Worm (Caenorhabditis elegans) whole organism, L1 larva: Measurements from ENCODE around the gene asp-4.
A peak's percentile ranks its signal among the peaks of the same experiment; 100 is the strongest.

ENCODE experiments used
- aly-2 ChIP-seq: fragments of 150-350 bp; optimal IDR thresholded peaks from 2 replicates; lab custom pipeline; 2014; ENCODE audit warnings: missing biosample characterization, missing genetic modification characterization
- blmp-1 ChIP-seq: fragments of 150-350 bp; optimal IDR thresholded peaks from 2 replicates; lab custom pipeline; 2014; ENCODE audit warnings: missing biosample characterization, missing genetic modification characterization
- ceh-63 ChIP-seq: fragments of 200-800 bp; sonication (Bioruptor generic); optimal IDR thresholded peaks from 2 replicates; lab custom pipeline; 2018; ENCODE audit warnings: mild to moderate bottlenecking, missing genetic modification characterization, missing compliant biosample characterization
- ceh-8 ChIP-seq: fragments of 200-800 bp; sonication (Bioruptor generic); optimal IDR thresholded peaks from 2 replicates; lab custom pipeline; 2018; ENCODE audit warnings: mild to moderate bottlenecking, missing genetic modification characterization, moderate library complexity, missing compliant biosample characterization
- dsc-1 ChIP-seq: sonication (generic microtip); optimal IDR thresholded peaks from 2 replicates; lab custom pipeline; 2016; ENCODE audit warnings: mild to moderate bottlenecking, missing genetic modification characterization, missing compliant biosample characterization
- efl-1 ChIP-seq, 4 experiments: fragments of 150-350 bp; optimal IDR thresholded peaks in 3 of 4; peaks in 1 of 4; 1 replicate in 1 of 4; 2 replicates in 3 of 4; lab custom pipeline; 2014; ENCODE audit warnings: missing biosample characterization in 2 of 4, missing genetic modification characterization in 2 of 4, missing genetic modification reagents in 2 of 4
- ets-5 ChIP-seq: fragments of 200-800 bp; sonication (Bioruptor generic); IDR thresholded peaks from 2 replicates; pipeline ENCODE4 v1.3.6; 2022; ENCODE audit warnings: missing genetic modification characterization, missing compliant biosample characterization
- fkh-10 ChIP-seq: sonication (generic microtip); optimal IDR thresholded peaks from 2 replicates; lab custom pipeline; 2017; ENCODE audit warnings: missing biosample characterization, missing genetic modification reagents, missing genetic modification characterization
- fkh-4 ChIP-seq: sonication (generic microtip); optimal IDR thresholded peaks from 2 replicates; lab custom pipeline; 2016; ENCODE audit warnings: missing compliant biosample characterization, missing genetic modification characterization, borderline replicate concordance
- fkh-8 ChIP-seq: sonication (generic microtip); optimal IDR thresholded peaks from 2 replicates; lab custom pipeline; 2016; ENCODE audit warnings: mild to moderate bottlenecking, missing genetic modification characterization, missing compliant biosample characterization
- jun-1 ChIP-seq: fragments of 150-350 bp; optimal IDR thresholded peaks from 2 replicates; lab custom pipeline; 2014; ENCODE audit warnings: missing biosample characterization, missing genetic modification reagents, missing genetic modification characterization
- lin-14 ChIP-seq: fragments of 200-800 bp; sonication (Bioruptor generic); optimal IDR thresholded peaks from 2 replicates; lab custom pipeline; 2018; ENCODE audit warnings: mild to moderate bottlenecking, missing genetic modification characterization, moderate library complexity, missing compliant biosample characterization
- lin-15B ChIP-seq: fragments of 150-350 bp; sonication (generic microtip); optimal IDR thresholded peaks from 3 replicates; lab custom pipeline; 2014; ENCODE audit warnings: missing biosample characterization, missing genetic modification characterization
- lin-35 ChIP-seq, 2 experiments: fragments of 150-350 bp; optimal IDR thresholded peaks; 2 replicates each; lab custom pipeline; 2014; ENCODE audit warnings: missing biosample characterization in 2 of 2, missing genetic modification characterization in 2 of 2, missing genetic modification reagents in 2 of 2
- lin-39 ChIP-seq: fragments of 150-350 bp; optimal IDR thresholded peaks from 2 replicates; lab custom pipeline; 2014; ENCODE audit warnings: missing biosample characterization, missing genetic modification reagents, missing genetic modification characterization
- mdl-1 ChIP-seq, 2 experiments: fragments of 150-350 bp; optimal IDR thresholded peaks; 2 replicates each; lab custom pipeline; 2014 to 2017; ENCODE audit warnings: missing biosample characterization in 2 of 2, missing genetic modification characterization in 2 of 2, inconsistent platforms in 1 of 2
- nhr-11 ChIP-seq: fragments of 150-350 bp; optimal IDR thresholded peaks from 2 replicates; lab custom pipeline; 2014; ENCODE audit warnings: missing biosample characterization, missing genetic modification characterization
- nhr-12 ChIP-seq: sonication (generic microtip); optimal IDR thresholded peaks from 2 replicates; lab custom pipeline; 2017; ENCODE audit warnings: missing biosample characterization, missing genetic modification characterization
- nhr-237 ChIP-seq: fragments of 150-350 bp; optimal IDR thresholded peaks from 2 replicates; lab custom pipeline; 2014; ENCODE audit warnings: missing biosample characterization, missing genetic modification characterization
- nhr-47 ChIP-seq: sonication (generic microtip); optimal IDR thresholded peaks from 2 replicates; lab custom pipeline; 2016; ENCODE audit warnings: mild to moderate bottlenecking, missing genetic modification characterization, moderate library complexity, missing compliant biosample characterization
- nhr-77 ChIP-seq: fragments of 150-350 bp; optimal IDR thresholded peaks from 2 replicates; lab custom pipeline; 2014; ENCODE audit warnings: missing biosample characterization, missing genetic modification characterization
- nhr-85 ChIP-seq: sonication (generic microtip); peaks from one replicate; lab custom pipeline; 2016; ENCODE audit warnings: missing genetic modification characterization, inconsistent platforms, missing compliant biosample characterization
- pax-3 ChIP-seq: fragments of 200-800 bp; sonication (Bioruptor generic); optimal IDR thresholded peaks from 2 replicates; lab custom pipeline; 2018; ENCODE audit warnings: mild to moderate bottlenecking, missing genetic modification characterization, moderate library complexity, missing compliant biosample characterization
- rnt-1 ChIP-seq: sonication (generic microtip); optimal IDR thresholded peaks from 2 replicates; lab custom pipeline; 2016; ENCODE audit warnings: mild to moderate bottlenecking, missing genetic modification characterization, moderate library complexity, missing compliant biosample characterization
- snpc-4 ChIP-seq: fragments of 150-350 bp; optimal IDR thresholded peaks from 2 replicates; lab custom pipeline; 2014; ENCODE audit warnings: missing biosample characterization, missing genetic modification characterization
- sox-4 ChIP-seq: sonication (generic microtip); optimal IDR thresholded peaks from 2 replicates; lab custom pipeline; 2016; ENCODE audit warnings: missing genetic modification characterization, missing compliant biosample characterization
- sptf-1 ChIP-seq: fragments of 150-350 bp; optimal IDR thresholded peaks from 2 replicates; lab custom pipeline; 2014; ENCODE audit warnings: missing biosample characterization, missing genetic modification characterization
- tbx-2 ChIP-seq: sonication (generic microtip); optimal IDR thresholded peaks from 2 replicates; lab custom pipeline; 2016; ENCODE audit warnings: missing genetic modification characterization, missing compliant biosample characterization
- tlp-1 ChIP-seq: fragments of 150-350 bp; optimal IDR thresholded peaks from 2 replicates; lab custom pipeline; 2014; ENCODE audit warnings: missing biosample characterization, missing genetic modification characterization
- unc-130 ChIP-seq: fragments of 150-350 bp; optimal IDR thresholded peaks from 2 replicates; lab custom pipeline; 2017; ENCODE audit warnings: missing biosample characterization, missing genetic modification characterization, inconsistent platforms
- unc-62 ChIP-seq: fragments of 150-350 bp; optimal IDR thresholded peaks from 2 replicates; lab custom pipeline; 2014; ENCODE audit warnings: missing biosample characterization, missing genetic modification reagents, missing genetic modification characterization
- unc-98 ChIP-seq: fragments of 200-800 bp; sonication (Bioruptor generic); IDR thresholded peaks from 2 replicates; pipeline ENCODE4 v1.3.6; 2022; ENCODE audit warnings: missing genetic modification characterization, missing compliant biosample characterization
- vab-15 ChIP-seq: sonication (generic microtip); optimal IDR thresholded peaks from 2 replicates; lab custom pipeline; 2017; ENCODE audit warnings: missing genotype, mild to moderate bottlenecking, missing genetic modification characterization, missing compliant biosample characterization
- ztf-11 ChIP-seq, 2 experiments: sonication (generic microtip); optimal IDR thresholded peaks; 2 replicates each; lab custom pipeline; 2016 to 2017; ENCODE audit warnings: missing genetic modification characterization in 2 of 2, missing biosample characterization in 1 of 2, missing compliant biosample characterization in 1 of 2
- ztf-4 ChIP-seq: fragments of 150-350 bp; optimal IDR thresholded peaks from 2 replicates; lab custom pipeline; 2014; ENCODE audit warnings: missing biosample characterization, missing genetic modification characterization

Gene asp-4

ce11 chrX:13201401-13201800 is 19.9 kb downstream of the asp-4 start, which contains the start of gene unc-9:
TSS of gene unc-9 (plus strand) at chrX:13201770.
- TF ChIP-seq lin-14 (GFP tag; lab: Kevin White, UChicago) (peak; percentile 54), fkh-10 (GFP tag; lab: Kevin White, UChicago) (peak; percentile 70), blmp-1 (no peak)

- TF ChIP-seq unc-98 (GFP tag; lab: Robert Waterston, UW) (no peak), vab-15 (no peak), snpc-4 (tag; lab: Kevin White, UChicago) (no peak), ceh-63 (GFP tag; lab: Kevin White, UChicago) (no peak), lin-14 (GFP tag; lab: Kevin White, UChicago) (peak; percentile 1), rnt-1 (peak; percentile 52)
Observed at ce11 chrX:13200312-13200711, 20.9 kb downstream of the asp-4 start.

ce11 chrX:13198134-13198533 is 23.1 kb downstream of the asp-4 start:
- TF ChIP-seq lin-14 (GFP tag; lab: Kevin White, UChicago), result peak; percentile 59
- TF ChIP-seq lin-35 (GFP tag; optimal IDR thresholded peaks at IDR 0.05; lab: Kevin White, UChicago), result no peak
- no peak for TF ChIP-seq efl-1 (optimal IDR thresholded peaks at IDR 0.05; lab: Kevin White, UChicago)
- peak in 1 of 2 experiments; percentile 85 for TF ChIP-seq efl-1 (GFP tag; optimal IDR thresholded peaks at IDR 0.05 in 1 of 2; lab: Kevin White, UChicago)
- TF ChIP-seq, all 84 proteins: peak for 2

ce11 chrX:13190912-13191311 is 30.4 kb downstream of the asp-4 start, which contains the start of gene gpa-6:
TSS of gene gpa-6 (plus strand) at chrX:13191212.
- TF ChIP-seq aly-2 (tag; lab: Kevin White, UChicago), result no peak
- no peak for TF ChIP-seq unc-62 (GFP tag; lab: Kevin White, UChicago)
- no peak for TF ChIP-seq lin-39 (tag; lab: Kevin White, UChicago)
- TF ChIP-seq lin-15B (tag; lab: Kevin White, UChicago), result no peak
- no peak for TF ChIP-seq unc-130 (tag; lab: Kevin White, UChicago)
- TF ChIP-seq snpc-4 (tag; lab: Kevin White, UChicago), result no peak
- TF ChIP-seq dsc-1 (tag; lab: Kevin White, UChicago), result no peak
- no peak for TF ChIP-seq fkh-4 (tag; lab: Kevin White, UChicago)

- TF ChIP-seq nhr-85 (tag; lab: Kevin White, UChicago) (no peak), nhr-237 (no peak), sptf-1 (tag; lab: Kevin White, UChicago) (no peak), jun-1 (tag; lab: Kevin White, UChicago) (no peak), mdl-1 (tag; optimal IDR thresholded peaks at IDR 0.05; lab: Kevin White, UChicago) (no peak), nhr-77 (tag; lab: Kevin White, UChicago) (no peak), nhr-47 (tag; lab: Kevin White, UChicago) (no peak), ztf-4 (tag; lab: Kevin White, UChicago) (no peak), ztf-11 (tag; optimal IDR thresholded peaks at IDR 0.05; lab: Kevin White, UChicago) (no peak), ceh-8 (no peak), tbx-2 (no peak), ets-5 (GFP tag; lab: Robert Waterston, UW) (no peak), tlp-1 (tag; lab: Kevin White, UChicago) (no peak)
- TF ChIP-seq, all 84 proteins: peak for 0
Observed at ce11 chrX:13189861-13190260, 31.4 kb downstream of the asp-4 start, which contains the start of gene cwp-5. TSS of gene cwp-5 (minus strand) at chrX:13189961.

- TF ChIP-seq pax-3 (tag; lab: Kevin White, UChicago) (peak; percentile 84), ceh-63 (GFP tag; lab: Kevin White, UChicago) (no peak), nhr-12 (tag; lab: Kevin White, UChicago) (no peak), fkh-8 (tag; lab: Kevin White, UChicago) (peak; percentile 38), efl-1 (optimal IDR thresholded peaks at IDR 0.05; lab: Kevin White, UChicago) (no peak), efl-1 (GFP tag; optimal IDR thresholded peaks at IDR 0.05 in 1 of 2; lab: Kevin White, UChicago) (peak in 1 of 2 experiments; percentile 69), nhr-11 (tag; lab: Kevin White, UChicago) (peak; percentile 28), dsc-1 (tag; lab: Kevin White, UChicago) (peak; percentile 90), sox-4 (tag; lab: Kevin White, UChicago) (peak; percentile 72), nhr-47 (tag; lab: Kevin White, UChicago) (peak; percentile 17)
Observed at ce11 chrX:13182012-13182411, 39.2 kb downstream of the asp-4 start.
